Fruit fly (Drosophila melanogaster): Measurements from ENCODE around the gene RpL36A.

Gene RpL36A

DNA sequence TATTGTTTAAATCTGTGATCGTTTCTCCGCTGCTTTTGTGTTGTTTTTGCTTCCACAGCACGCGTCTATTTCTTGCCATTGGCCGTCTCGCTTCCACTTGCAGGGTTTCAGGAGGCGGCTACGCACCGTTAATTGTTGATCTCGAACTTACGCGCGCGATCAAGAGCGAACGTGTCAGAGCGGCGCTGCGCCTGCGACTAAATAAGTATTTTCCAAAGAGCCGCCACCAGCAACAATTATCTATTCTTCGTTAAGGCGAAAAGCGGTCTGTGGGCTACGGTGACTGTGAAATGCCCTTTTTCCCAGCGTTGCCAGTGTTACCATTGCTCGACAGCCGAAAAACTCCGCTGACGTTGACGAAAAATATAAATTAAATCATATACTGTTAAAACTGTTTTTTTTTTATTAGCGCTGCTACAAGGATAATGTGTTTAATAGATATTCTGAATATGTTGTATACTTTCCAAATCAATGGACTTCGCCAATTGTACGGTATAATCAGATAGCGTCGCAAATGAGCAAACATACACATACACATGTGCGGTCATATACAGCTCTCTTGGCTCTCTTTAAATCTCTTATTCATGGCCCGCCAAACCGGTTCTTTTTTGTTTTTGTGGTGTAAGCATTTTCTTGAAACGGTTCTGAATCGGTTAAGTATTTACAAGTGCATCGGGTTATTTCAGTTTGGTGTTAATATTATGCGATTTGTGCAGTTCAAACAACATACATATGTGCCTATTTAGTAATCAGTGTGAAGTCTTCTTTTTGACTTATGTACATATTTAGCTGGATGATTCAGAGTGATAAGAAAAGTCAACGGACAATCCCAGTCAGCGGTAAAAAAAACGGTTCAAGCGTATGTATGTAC, 48.5 kb downstream of the RpL36A start, which contains the start of gene pes (continued):
- peak; percentile 75 for TF ChIP-seq CG1832 (GFP tag; optimal IDR thresholded peaks at IDR 0.05)
- no peak for TF ChIP-seq fru (optimal IDR thresholded peaks at IDR 0.05)
- peak; percentile 95 for TF ChIP-seq CG6689 (GFP tag; IDR thresholded peaks at IDR 0.05)
- peak; percentile 60 for TF ChIP-seq Asciz (GFP tag; optimal IDR thresholded peaks at IDR 0.05)
- peak; percentile 36 for TF ChIP-seq CG3407 (GFP tag; optimal IDR thresholded peaks at IDR 0.05)
- no peak for TF ChIP-seq hb (GFP tag; IDR thresholded peaks at IDR 0.05; ENCODE audit: partially characterized antibody)
- peak; percentile 95 for TF ChIP-seq croc (GFP tag; conservative IDR thresholded peaks at IDR 0.05)
- TF ChIP-seq CG8765 (GFP tag; IDR thresholded peaks at IDR 0.05): peak; percentile 87
- peak; percentile 94 for TF ChIP-seq CG4328 (GFP tag; optimal IDR thresholded peaks at IDR 0.05)
- TF ChIP-seq CG7271 (tag; optimal IDR thresholded peaks at IDR 0.05): peak; percentile 67
- peak; percentile 48 for TF ChIP-seq gem (tag; optimal IDR thresholded peaks at IDR 0.05)
- TF ChIP-seq scrt (GFP tag; optimal IDR thresholded peaks at IDR 0.05): peak; percentile 93
- TF ChIP-seq CG12071 (GFP tag; optimal IDR thresholded peaks at IDR 0.05): peak; percentile 72
- TF ChIP-seq CG34422 (GFP tag; IDR thresholded peaks at IDR 0.05): peak; percentile 95
- peak; percentile 88 for TF ChIP-seq CG6683 (GFP tag; optimal IDR thresholded peaks at IDR 0.05)
- peak; percentile 91 for TF ChIP-seq NfI (GFP tag; optimal IDR thresholded peaks at IDR 0.05)
- peak; percentile 95 for TF ChIP-seq Max (GFP tag; optimal IDR thresholded peaks at IDR 0.05)
- no peak for TF ChIP-seq run (tag; optimal IDR thresholded peaks at IDR 0.05)
- TF ChIP-seq Trl (optimal IDR thresholded peaks at IDR 0.05): peak; percentile 78 to 93
- TF ChIP-seq Trl (GFP tag; optimal IDR thresholded peaks at IDR 0.05): peak; percentile 92
- TF ChIP-seq Mes4 (GFP tag; optimal IDR thresholded peaks at IDR 0.05): peak; percentile 65
- no peak for TF ChIP-seq Dref (GFP tag; IDR thresholded peaks at IDR 0.05)
- peak; percentile 61 for TF ChIP-seq CG17802 (tag; optimal IDR thresholded peaks at IDR 0.05)
- TF ChIP-seq CG10147 (GFP tag; optimal IDR thresholded peaks at IDR 0.05): peak; percentile 95
- peak; percentile 84 for TF ChIP-seq gsb (GFP tag; IDR thresholded peaks at IDR 0.05)
- TF ChIP-seq Chrac-16 (GFP tag; optimal IDR thresholded peaks at IDR 0.05): peak; percentile 8
- TF ChIP-seq mirr (GFP tag; optimal IDR thresholded peaks at IDR 0.05): peak; percentile 70
- TF ChIP-seq slbo (GFP tag; IDR thresholded peaks at IDR 0.05): peak; percentile 92
- TF ChIP-seq ttk (GFP tag; IDR thresholded peaks at IDR 0.05): 0 out of 2 replicates have a peak, but pooled peaks have one; percentile 22
- TF ChIP-seq cg (GFP tag; optimal IDR thresholded peaks at IDR 0.05): peak; percentile 92
- no peak for TF ChIP-seq CG8478 (optimal IDR thresholded peaks at IDR 0.05)
- TF ChIP-seq Gsc (GFP tag; IDR thresholded peaks at IDR 0.05): no peak
- peak; percentile 4 for TF ChIP-seq PHDP (tag; optimal IDR thresholded peaks at IDR 0.05)
- peak; percentile 50; the same call in 1 of the 2 replicates for TF ChIP-seq CkIIα-i1 (GFP tag; IDR thresholded peaks at IDR 0.05)
- TF ChIP-seq sna (GFP tag; IDR thresholded peaks at IDR 0.05; ENCODE audit: partially characterized antibody): no peak
- TF ChIP-seq Dad (GFP tag; optimal IDR thresholded peaks at IDR 0.05): peak; percentile 82
- TF ChIP-seq CG4617 (GFP tag; optimal IDR thresholded peaks at IDR 0.05; ENCODE audit: borderline replicate concordance): no peak
- TF ChIP-seq D19A (tag; optimal IDR thresholded peaks at IDR 0.05): peak; percentile 100
- TF ChIP-seq seq (GFP tag; IDR thresholded peaks at IDR 0.05): peak; percentile 83
- TF ChIP-seq lola (GFP tag; optimal IDR thresholded peaks at IDR 0.05): peak in 1 of 3 experiments; percentile 89
- peak; percentile 76; the same call in 1 of the 2 replicates for TF ChIP-seq Lim3 (GFP tag; IDR thresholded peaks at IDR 0.05)
- TF ChIP-seq CG10274 (GFP tag; optimal IDR thresholded peaks at IDR 0.05): peak; percentile 99
- TF ChIP-seq ato (GFP tag; IDR thresholded peaks at IDR 0.05; ENCODE audit: partially characterized antibody): no peak
- 0 out of 2 replicates have a peak, but pooled peaks have one; percentile 50 for TF ChIP-seq bowl (GFP tag; IDR thresholded peaks at IDR 0.05)
- TF ChIP-seq crc (GFP tag; optimal IDR thresholded peaks at IDR 0.05): peak; percentile 84
- TF ChIP-seq CG12104 (GFP tag; optimal IDR thresholded peaks at IDR 0.05): peak; percentile 85
- peak; percentile 96 for TF ChIP-seq CG17361 (GFP tag; IDR thresholded peaks at IDR 0.05)
- TF ChIP-seq az2 (GFP tag; optimal IDR thresholded peaks at IDR 0.05): peak; percentile 86
- peak; percentile 59 for TF ChIP-seq eyg (GFP tag; optimal IDR thresholded peaks at IDR 0.05)
